Worm (Caenorhabditis elegans) whole organism, late embryonic: ENCODE data around the gene twk-34.

Source experiments
- C08G9.2 ChIP-seq: sonication (generic microtip); optimal IDR thresholded peaks from 2 replicates; lab custom pipeline; 2016; ENCODE audit warnings: mild to moderate bottlenecking, missing genetic modification characterization, moderate library complexity, missing compliant biosample characterization
- K02D7.2 ChIP-seq: sonication (generic microtip); optimal IDR thresholded peaks from 2 replicates; lab custom pipeline; 2017; ENCODE audit warnings: mild to moderate bottlenecking, missing genetic modification characterization, missing compliant biosample characterization
- K09A11.1 ChIP-seq: sonication (generic microtip); optimal IDR thresholded peaks from 2 replicates; lab custom pipeline; 2017; ENCODE audit warnings: antibody characterized with exemption, mild to moderate bottlenecking, missing genetic modification characterization, missing compliant biosample characterization; ENCODE audit not compliant: insufficient read depth
- T23F11.4 ChIP-seq: fragments of 200-800 bp; sonication (Bioruptor generic); optimal IDR thresholded peaks from 2 replicates; lab custom pipeline; 2018; ENCODE audit warnings: mild to moderate bottlenecking, missing genetic modification characterization, missing compliant biosample characterization
- ceh-14 ChIP-seq: sonication (generic microtip); optimal IDR thresholded peaks from 2 replicates; lab custom pipeline; 2016; ENCODE audit warnings: missing genotype, missing genetic modification characterization, missing compliant biosample characterization
- ceh-18 ChIP-seq: sonication (generic microtip); optimal IDR thresholded peaks from 2 replicates; lab custom pipeline; 2016; ENCODE audit warnings: missing genetic modification characterization, missing compliant biosample characterization
- ceh-22 ChIP-seq: sonication (generic microtip); optimal IDR thresholded peaks from 2 replicates; lab custom pipeline; 2017; ENCODE audit warnings: missing biosample characterization, missing genetic modification characterization
- ceh-24 ChIP-seq: sonication (generic microtip); optimal IDR thresholded peaks from 2 replicates; lab custom pipeline; 2016; ENCODE audit warnings: mild to moderate bottlenecking, missing genetic modification characterization, missing compliant biosample characterization
- ceh-30 ChIP-seq: fragments of 150-350 bp; optimal IDR thresholded peaks from 2 replicates; lab custom pipeline; 2014; ENCODE audit warnings: missing biosample characterization, missing genetic modification characterization
- ceh-9 ChIP-seq: sonication (generic microtip); optimal IDR thresholded peaks from 2 replicates; lab custom pipeline; 2016; ENCODE audit warnings: mild to moderate bottlenecking, missing genetic modification characterization, inconsistent platforms, missing compliant biosample characterization
- che-1 ChIP-seq: sonication (generic microtip); optimal IDR thresholded peaks from 2 replicates; lab custom pipeline; 2016; ENCODE audit warnings: mild to moderate bottlenecking, missing genetic modification characterization, missing compliant biosample characterization
- dmd-4 ChIP-seq: sonication (generic microtip); optimal IDR thresholded peaks from 2 replicates; lab custom pipeline; 2016; ENCODE audit warnings: borderline replicate concordance, missing genetic modification characterization, missing compliant biosample characterization
- ets-4 ChIP-seq: sonication (generic microtip); optimal IDR thresholded peaks from 2 replicates; lab custom pipeline; 2016; ENCODE audit warnings: missing genetic modification characterization, missing compliant biosample characterization
- eyg-1 ChIP-seq: sonication (generic microtip); optimal IDR thresholded peaks from 2 replicates; lab custom pipeline; 2016; ENCODE audit warnings: missing genotype, missing genetic modification characterization, missing compliant biosample characterization
- fkh-6 ChIP-seq: sonication (generic microtip); optimal IDR thresholded peaks from 2 replicates; lab custom pipeline; 2016; ENCODE audit warnings: missing genetic modification characterization, missing compliant biosample characterization
- hlh-13 ChIP-seq: fragments of 200-800 bp; sonication (Bioruptor generic); optimal IDR thresholded peaks from 2 replicates; lab custom pipeline; 2018; ENCODE audit warnings: mild to moderate bottlenecking, missing genetic modification characterization, missing compliant biosample characterization
- hlh-30 ChIP-seq: sonication (generic microtip); optimal IDR thresholded peaks from 2 replicates; lab custom pipeline; 2017; ENCODE audit warnings: antibody characterized with exemption, missing genetic modification characterization, missing compliant biosample characterization; ENCODE audit not compliant: insufficient read depth
- mec-3 ChIP-seq: sonication (generic microtip); optimal IDR thresholded peaks from 2 replicates; lab custom pipeline; 2016; ENCODE audit warnings: borderline replicate concordance, missing genetic modification characterization, missing compliant biosample characterization
- nhr-11 ChIP-seq: fragments of 150-350 bp; optimal IDR thresholded peaks from 2 replicates; lab custom pipeline; 2014; ENCODE audit warnings: missing biosample characterization, missing genetic modification characterization
- npax-4 ChIP-seq: sonication (generic microtip); optimal IDR thresholded peaks from 2 replicates; lab custom pipeline; 2016; ENCODE audit warnings: missing genetic modification characterization, missing compliant biosample characterization
- odd-2 ChIP-seq: sonication (generic microtip); optimal IDR thresholded peaks from 2 replicates; lab custom pipeline; 2017; ENCODE audit warnings: antibody characterized with exemption, mild to moderate bottlenecking, missing genetic modification characterization, missing compliant biosample characterization
- pag-3 ChIP-seq: sonication (generic microtip); optimal IDR thresholded peaks from 2 replicates; lab custom pipeline; 2016; ENCODE audit warnings: missing compliant biosample characterization, missing genetic modification characterization, borderline replicate concordance
- pat-9 ChIP-seq: fragments of 200-800 bp; sonication (Bioruptor generic); optimal IDR thresholded peaks from 2 replicates; lab custom pipeline; 2018; ENCODE audit warnings: mild to moderate bottlenecking, missing genetic modification characterization, moderate library complexity, missing compliant biosample characterization
- pha-2 ChIP-seq: sonication (generic microtip); optimal IDR thresholded peaks from 2 replicates; lab custom pipeline; 2017; ENCODE audit warnings: mild to moderate bottlenecking, missing genetic modification characterization, missing compliant biosample characterization
- pha-4 ChIP-seq: fragments of 150-350 bp; optimal IDR thresholded peaks from 2 replicates; lab custom pipeline; 2018; ENCODE audit warnings: missing biosample characterization, missing genetic modification reagents, missing genetic modification characterization
- pros-1 ChIP-seq: fragments of 150-350 bp; optimal IDR thresholded peaks from 2 replicates; lab custom pipeline; 2014; ENCODE audit warnings: missing biosample characterization, missing genetic modification reagents, missing genetic modification characterization
- syd-9 ChIP-seq: sonication (generic microtip); optimal IDR thresholded peaks from 2 replicates; lab custom pipeline; 2016; ENCODE audit warnings: mild to moderate bottlenecking, missing genetic modification characterization, moderate library complexity, missing compliant biosample characterization
- tbx-2 ChIP-seq: sonication (generic microtip); optimal IDR thresholded peaks from 2 replicates; lab custom pipeline; 2016; ENCODE audit warnings: missing genetic modification characterization, missing compliant biosample characterization
- tbx-7 ChIP-seq: sonication (generic microtip); optimal IDR thresholded peaks from 2 replicates; lab custom pipeline; 2016; ENCODE audit warnings: missing genotype, missing genetic modification characterization, missing compliant biosample characterization
- ttx-3 ChIP-seq: sonication (generic microtip); optimal IDR thresholded peaks from 2 replicates; lab custom pipeline; 2016; ENCODE audit warnings: missing genetic modification reagents, missing genetic modification characterization, missing compliant biosample characterization
- unc-3 ChIP-seq, 2 experiments: fragments of 200-800 bp in 1 of 2; sonication (Bioruptor generic) in 1 of 2; sonication (generic microtip) in 1 of 2; conservative IDR thresholded peaks in 1 of 2; optimal IDR thresholded peaks in 1 of 2; 2 replicates each; pipeline versions ENCODE4 v1.3.6 to Lab custom; 2016 to 2022; ENCODE audit warnings: missing compliant biosample characterization in 2 of 2, missing genetic modification characterization in 2 of 2, missing genetic modification reagents in 1 of 2
- unc-55 ChIP-seq: sonication (generic microtip); optimal IDR thresholded peaks from 2 replicates; lab custom pipeline; 2017; ENCODE audit warnings: missing biosample characterization, missing genetic modification reagents, missing genetic modification characterization
- unc-86 ChIP-seq: sonication (generic microtip); optimal IDR thresholded peaks from 2 replicates; lab custom pipeline; 2016; ENCODE audit warnings: missing genetic modification characterization, missing compliant biosample characterization
- ztf-16 ChIP-seq: sonication (generic microtip); optimal IDR thresholded peaks from 2 replicates; lab custom pipeline; 2017; ENCODE audit warnings: missing genetic modification characterization, missing compliant biosample characterization

The twk-34 gene

DNA sequence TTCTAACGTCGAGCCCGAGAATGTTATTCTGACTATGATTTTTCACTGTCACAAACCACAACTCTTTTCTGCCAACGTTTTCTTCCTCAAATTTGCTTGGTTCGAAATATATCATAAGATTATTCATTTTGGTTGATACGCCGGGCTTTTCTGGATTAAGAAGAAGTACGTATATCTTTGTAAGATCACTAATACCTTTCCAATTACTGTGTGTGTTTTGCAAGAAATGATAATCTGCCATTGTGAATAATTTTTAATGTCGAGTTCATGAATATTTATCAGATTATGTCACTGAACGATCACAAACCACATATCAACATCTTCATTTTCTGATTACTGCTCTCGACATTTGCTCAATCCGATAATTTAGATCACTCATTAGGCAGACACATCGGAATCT lies 19.2 kb upstream of the twk-34 start, which contains the start of gene nhr-196:
Gene nhr-196, plus strand, starts transcription at position 118 of the 400 bp plus-strand sequence.
- TF ChIP-seq ceh-24 (tag; lab: Kevin White, UChicago) (no peak), fkh-6 (tag; lab: Kevin White, UChicago) (no peak), pha-4 (tag; lab: Kevin White, UChicago) (no peak), ceh-9 (no peak), dmd-4 (tag; lab: Kevin White, UChicago) (no peak), unc-55 (GFP tag; lab: Kevin White, UChicago) (no peak)
- TF ChIP-seq, all 69 proteins: peak for 0

- no peak for TF ChIP-seq pha-4 (tag; lab: Kevin White, UChicago)
- TF ChIP-seq unc-3 (GFP tag; conservative IDR thresholded peaks at IDR 0.05; lab: Robert Waterston, UW) = no peak
- no peak for TF ChIP-seq unc-3 (tag; optimal IDR thresholded peaks at IDR 0.05; lab: Kevin White, UChicago)
- TF ChIP-seq nhr-11 (tag; lab: Kevin White, UChicago) = no peak
- TF ChIP-seq pros-1 (tag; lab: Kevin White, UChicago) = no peak
- no peak for TF ChIP-seq ceh-14 (tag; lab: Kevin White, UChicago)
- TF ChIP-seq T23F11.4 (GFP tag; lab: Kevin White, UChicago) = no peak
Measured at ce11 chrV:15687660-15688059, 17.1 kb upstream of the twk-34 start, which contains the start of gene nhr-197. Gene nhr-197, plus strand, starts transcription at chrV:15687960.

DNA sequence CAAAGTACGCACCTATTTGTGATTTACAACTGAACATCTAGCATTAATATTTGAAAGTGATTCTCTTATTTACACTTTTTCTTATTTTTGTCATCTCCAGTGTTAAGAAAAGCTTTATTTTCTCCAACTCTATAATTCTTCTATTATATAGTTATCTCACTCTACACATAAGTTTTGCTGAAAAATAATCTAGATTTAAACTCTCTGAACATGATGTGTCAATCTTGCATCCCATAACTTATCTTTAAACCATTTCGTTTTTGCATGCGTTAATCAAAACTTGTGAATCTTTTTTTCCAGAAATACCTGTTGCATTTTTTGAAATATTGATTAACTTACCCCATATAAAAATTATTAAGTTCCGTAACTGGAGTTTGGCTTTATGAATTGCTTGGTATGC lies 14.8 kb upstream of the twk-34 start, which contains the start of gene nhr-268:
Gene nhr-268, plus strand, starts transcription at position 301 of the 400 bp plus-strand sequence.
- TF ChIP-seq ceh-30 (no peak), npax-4 (tag; lab: Kevin White, UChicago) (no peak), eyg-1 (tag; lab: Kevin White, UChicago) (no peak), ttx-3 (tag; lab: Kevin White, UChicago) (no peak), C08G9.2 (tag; lab: Kevin White, UChicago) (no peak)
- TF ChIP-seq, all 69 proteins: peak for 0

- TF ChIP-seq ets-4 (tag; lab: Kevin White, UChicago) (no peak), odd-2 (no peak), pha-2 (tag; lab: Kevin White, UChicago) (no peak), pag-3 (tag; lab: Kevin White, UChicago) (no peak), ceh-22 (tag; lab: Kevin White, UChicago) (no peak), pat-9 (tag; lab: Kevin White, UChicago) (no peak), hlh-30 (tag; lab: Kevin White, UChicago) (no peak), unc-55 (GFP tag; lab: Kevin White, UChicago) (no peak), ceh-18 (tag; lab: Kevin White, UChicago) (no peak), tbx-7 (tag; lab: Kevin White, UChicago) (no peak), syd-9 (tag; lab: Kevin White, UChicago) (no peak), pha-4 (tag; lab: Kevin White, UChicago) (no peak), K09A11.1 (tag; lab: Kevin White, UChicago) (no peak), C08G9.2 (tag; lab: Kevin White, UChicago) (no peak), tbx-2 (tag; lab: Kevin White, UChicago) (no peak)
Measured at ce11 chrV:15693682-15694081, 11.1 kb upstream of the twk-34 start, which contains the start of gene nhr-198. Gene nhr-198, plus strand, starts transcription at chrV:15693994.

ce11 chrV:15698099-15698498 lies 6.7 kb upstream of the twk-34 start, which contains the start of gene srx-29:
Gene srx-29, minus strand, starts transcription at chrV:15698199.
- TF ChIP-seq pha-4 (tag; lab: Kevin White, UChicago) (no peak), che-1 (tag; lab: Kevin White, UChicago) (no peak), hlh-30 (tag; lab: Kevin White, UChicago) (no peak), hlh-13 (GFP tag; lab: Kevin White, UChicago) (no peak), mec-3 (tag; lab: Kevin White, UChicago) (no peak), ztf-16 (tag; lab: Kevin White, UChicago) (no peak), ttx-3 (tag; lab: Kevin White, UChicago) (no peak), ceh-18 (tag; lab: Kevin White, UChicago) (no peak), K02D7.2 (tag; lab: Kevin White, UChicago) (no peak), pros-1 (tag; lab: Kevin White, UChicago) (no peak), unc-86 (tag; lab: Kevin White, UChicago) (no peak)
- TF ChIP-seq, all 69 proteins: peak for 0
